Worm (Caenorhabditis elegans): ENCODE results near the gene mec-1.

ce11 chrV:6997041-6997552, 40.8 kb downstream of the mec-1 start, which contains the start of gene nhr-107:
- TF ChIP-seq him-1 (tag; optimal IDR thresholded peaks at IDR 0.05) (no peak), W03F9.2 (tag; optimal IDR thresholded peaks at IDR 0.05) (no peak), dao-5 (tag; optimal IDR thresholded peaks at IDR 0.05) (no peak)

Data from whole organism, L4/young adult.